Worm (Caenorhabditis elegans) whole organism, midembryonic: ENCODE data around the gene npp-8.

Source experiments
- T22C8.4 ChIP-seq: fragments of 200-800 bp; sonication (Bioruptor generic); IDR thresholded peaks from 2 replicates; pipeline ENCODE4 v1.3.6; 2022; ENCODE audit warnings: missing genetic modification characterization, missing compliant biosample characterization
- cog-1 ChIP-seq: sonication (generic microtip); optimal IDR thresholded peaks from 2 replicates; lab custom pipeline; 2016; ENCODE audit warnings: missing genetic modification characterization, missing compliant biosample characterization
- flt-1 ChIP-seq: fragments of 200-800 bp; sonication (Bioruptor generic); IDR thresholded peaks from 2 replicates; pipeline ENCODE4 v1.3.6; 2022; ENCODE audit warnings: missing genetic modification characterization, missing compliant biosample characterization
- klf-2 ChIP-seq: fragments of 200-800 bp; sonication (Bioruptor generic); conservative IDR thresholded peaks from 2 replicates; pipeline ENCODE4 v1.3.6; 2022; ENCODE audit warnings: missing genetic modification reagents, missing genetic modification characterization, missing compliant biosample characterization
- med-1 ChIP-seq: sonication (generic microtip); optimal IDR thresholded peaks from 2 replicates; lab custom pipeline; 2017; ENCODE audit warnings: missing genetic modification characterization, mild to moderate bottlenecking, missing compliant biosample characterization, antibody characterized with exemption, missing genetic modification reagents; ENCODE audit not compliant: insufficient read depth
- ref-1 ChIP-seq: fragments of 200-800 bp; sonication (Bioruptor generic); conservative IDR thresholded peaks from 2 replicates; pipeline ENCODE4 v1.3.6; 2022; ENCODE audit warnings: missing genetic modification reagents, missing genetic modification characterization, missing compliant biosample characterization
- tab-1 ChIP-seq: fragments of 200-800 bp; sonication (Bioruptor generic); IDR thresholded peaks from 2 replicates; pipeline ENCODE4 v1.3.6; 2022; ENCODE audit warnings: missing genetic modification characterization, missing compliant biosample characterization
- ztf-23 ChIP-seq: fragments of 200-800 bp; sonication (Bioruptor generic); IDR thresholded peaks from 2 replicates; pipeline ENCODE4 v1.3.6; 2022; ENCODE audit warnings: missing genetic modification reagents, missing genetic modification characterization, missing compliant biosample characterization
- ztf-29 ChIP-seq: fragments of 200-800 bp; sonication (Bioruptor generic); IDR thresholded peaks from 2 replicates; pipeline ENCODE4 v1.3.6; 2022; ENCODE audit warnings: missing genetic modification reagents, missing genetic modification characterization, missing compliant biosample characterization

The npp-8 gene

DNA sequence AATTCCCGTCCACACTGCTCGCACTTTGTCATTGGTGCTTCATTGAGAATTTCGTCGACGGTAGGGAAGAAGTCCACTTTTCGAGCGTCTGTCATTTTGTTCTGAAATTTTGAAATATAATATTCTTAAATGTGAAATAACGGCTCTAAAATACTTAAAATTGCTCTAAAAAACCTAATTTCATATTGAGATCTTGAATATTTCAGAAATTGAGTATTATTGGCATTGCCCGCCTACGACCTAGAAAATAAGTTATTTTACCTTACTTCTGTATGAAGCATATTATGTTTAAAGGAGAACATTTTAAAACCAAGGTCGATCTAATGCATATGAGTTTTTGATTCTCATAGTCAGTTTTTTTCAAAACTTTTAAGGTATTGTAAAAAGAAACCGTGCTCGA is 45.5 kb downstream of the npp-8 start, which contains the start of gene C34H4.5:
Gene C34H4.5, minus strand, starts transcription at position 101 of the 400 bp plus-strand sequence.
- TF ChIP-seq cog-1 (tag; lab: Kevin White, UChicago) (no peak), T22C8.4 (GFP tag; lab: Robert Waterston, UW) (no peak), tab-1 (GFP tag; lab: Robert Waterston, UW) (no peak), flt-1 (GFP tag; lab: Robert Waterston, UW) (no peak), med-1 (no peak), ztf-29 (GFP tag; lab: Robert Waterston, UW) (no peak), klf-2 (GFP tag; lab: Robert Waterston, UW) (no peak), ztf-23 (GFP tag; lab: Robert Waterston, UW) (no peak), ref-1 (GFP tag; lab: Robert Waterston, UW) (no peak)

DNA sequence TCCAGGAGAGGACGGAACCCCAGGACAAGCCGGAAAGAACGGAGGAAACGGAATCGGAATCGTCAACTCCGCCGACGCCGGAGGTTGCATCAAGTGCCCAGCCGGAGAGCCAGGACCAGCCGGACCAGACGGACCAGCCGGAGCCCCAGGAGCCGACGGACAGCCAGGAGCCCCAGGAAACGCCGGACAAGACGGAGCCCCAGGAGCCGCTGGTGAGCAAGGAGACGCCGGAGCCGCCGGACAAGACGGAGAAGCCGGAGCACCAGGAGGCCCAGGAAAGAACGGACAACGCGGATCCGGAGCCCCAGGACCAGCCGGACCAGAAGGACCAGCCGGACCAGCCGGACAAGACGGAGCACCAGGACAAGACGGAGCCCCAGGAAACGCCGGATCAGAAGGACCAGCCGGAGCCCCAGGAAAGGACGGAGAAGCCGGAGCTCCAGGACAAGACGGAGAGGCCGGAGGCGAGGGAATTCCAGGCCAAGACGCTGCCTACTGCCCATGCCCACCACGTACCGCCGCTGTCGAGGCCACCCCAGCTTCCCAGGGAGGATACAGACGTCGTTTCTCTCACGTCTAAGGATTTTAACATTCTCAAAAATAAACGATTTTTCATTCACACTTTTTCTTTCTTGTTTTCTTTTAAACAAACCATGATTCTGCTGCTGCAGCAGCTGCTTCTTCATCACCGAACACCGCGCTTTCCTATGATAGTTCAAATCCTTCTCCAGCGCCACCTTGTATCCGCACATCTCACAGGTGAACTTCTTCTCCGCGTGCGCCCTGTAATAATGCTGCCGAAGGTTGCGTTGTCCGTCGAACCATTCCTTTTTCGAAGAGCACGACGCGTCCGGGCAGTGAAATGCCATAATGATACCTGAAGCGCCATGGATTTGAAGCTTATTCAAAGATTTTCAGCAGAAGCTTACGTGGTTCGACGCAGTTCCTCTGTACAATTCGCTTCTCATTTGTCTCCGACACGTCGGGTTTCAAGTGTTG is 46.2 kb downstream of the npp-8 start:
- TF ChIP-seq ztf-23 (GFP tag; lab: Robert Waterston, UW) (no peak), T22C8.4 (GFP tag; lab: Robert Waterston, UW) (no peak), cog-1 (tag; lab: Kevin White, UChicago) (no peak), flt-1 (GFP tag; lab: Robert Waterston, UW) (no peak), ref-1 (GFP tag; lab: Robert Waterston, UW) (no peak), med-1 (no peak), ztf-29 (GFP tag; lab: Robert Waterston, UW) (no peak)

DNA sequence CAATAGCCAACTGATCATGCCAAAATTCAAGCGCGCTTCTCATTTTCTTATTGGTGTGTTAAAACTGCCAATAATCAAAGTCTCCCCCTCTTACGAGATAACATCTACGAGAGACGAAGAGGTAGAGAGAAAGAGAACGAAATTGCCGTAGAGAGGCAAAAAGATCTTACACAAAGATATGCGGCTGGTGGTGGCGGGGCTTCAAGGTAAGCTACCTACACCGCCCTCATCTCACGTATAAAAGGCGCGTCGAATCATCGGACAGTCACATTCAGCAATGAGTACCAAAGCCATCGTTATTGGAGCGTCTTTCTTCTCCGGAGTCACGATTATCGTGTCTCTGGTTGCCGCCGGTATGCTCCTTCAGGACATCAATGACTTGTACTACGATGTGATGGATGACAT is 47.2 kb downstream of the npp-8 start, which contains the start of gene col-107:
Gene col-107, plus strand, starts transcription at position 265 of the 405 bp plus-strand sequence.
- TF ChIP-seq cog-1 (tag; lab: Kevin White, UChicago), result no peak
- TF ChIP-seq T22C8.4 (GFP tag; lab: Robert Waterston, UW), result no peak
- TF ChIP-seq med-1, result no peak
- no peak for TF ChIP-seq ztf-29 (GFP tag; lab: Robert Waterston, UW)
- no peak for TF ChIP-seq flt-1 (GFP tag; lab: Robert Waterston, UW)
- no peak for TF ChIP-seq klf-2 (GFP tag; lab: Robert Waterston, UW)
- no peak for TF ChIP-seq ztf-23 (GFP tag; lab: Robert Waterston, UW)
- no peak for TF ChIP-seq ref-1 (GFP tag; lab: Robert Waterston, UW)
- TF ChIP-seq tab-1 (GFP tag; lab: Robert Waterston, UW), result no peak

DNA sequence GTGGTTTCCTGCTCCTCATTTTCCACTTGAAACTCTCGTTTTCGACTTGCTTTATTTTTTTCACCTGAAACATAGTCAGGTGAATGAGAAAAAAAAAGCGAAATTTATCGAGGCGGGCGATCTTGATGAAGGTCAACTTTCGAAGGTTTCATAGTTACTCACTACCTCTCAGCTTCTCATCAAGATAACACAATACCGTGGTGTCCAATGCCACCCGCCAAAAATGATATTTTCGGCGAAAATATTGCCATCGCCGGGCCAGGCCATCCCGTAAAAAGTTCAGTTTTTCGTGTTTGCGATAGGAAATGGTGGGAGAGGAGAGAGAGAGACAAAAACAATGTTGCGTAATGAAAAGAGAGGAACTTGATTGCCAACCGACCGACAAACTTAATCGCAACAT is 48.5 kb downstream of the npp-8 start:
- TF ChIP-seq ref-1 (GFP tag; lab: Robert Waterston, UW) (no peak), tab-1 (GFP tag; lab: Robert Waterston, UW) (no peak), klf-2 (GFP tag; lab: Robert Waterston, UW) (no peak), ztf-23 (GFP tag; lab: Robert Waterston, UW) (no peak), med-1 (no peak), flt-1 (GFP tag; lab: Robert Waterston, UW) (no peak), T22C8.4 (GFP tag; lab: Robert Waterston, UW) (no peak), cog-1 (tag; lab: Kevin White, UChicago) (no peak), ztf-29 (GFP tag; lab: Robert Waterston, UW) (no peak)

DNA sequence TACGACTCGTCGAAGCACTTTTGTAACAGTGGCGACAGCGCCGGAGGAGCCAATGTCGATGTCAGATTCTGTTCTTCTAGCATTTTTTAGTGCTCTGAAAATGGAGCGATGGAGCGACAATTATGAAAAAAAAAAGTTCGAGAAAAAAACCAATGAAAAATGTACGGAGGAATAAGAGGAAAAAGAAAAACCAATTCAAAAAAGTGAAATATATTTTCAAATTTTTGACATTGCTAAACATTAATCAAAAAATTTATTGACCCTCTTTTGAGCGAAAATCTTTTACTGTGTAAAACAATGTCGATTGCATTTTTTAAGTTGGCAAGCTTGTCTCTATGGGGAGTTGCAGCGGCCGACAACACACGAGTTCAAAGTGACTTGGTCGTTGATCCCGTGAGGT is 59.3 kb downstream of the npp-8 start, which contains the start of gene K03H6.5:
Gene K03H6.5, minus strand, starts transcription at position 101 of the 400 bp plus-strand sequence.
- TF ChIP-seq ztf-29 (GFP tag; lab: Robert Waterston, UW), result no peak
- TF ChIP-seq flt-1 (GFP tag; lab: Robert Waterston, UW), result no peak
- TF ChIP-seq klf-2 (GFP tag; lab: Robert Waterston, UW), result no peak
- TF ChIP-seq ref-1 (GFP tag; lab: Robert Waterston, UW), result no peak
- no peak for TF ChIP-seq cog-1 (tag; lab: Kevin White, UChicago)
- no peak for TF ChIP-seq T22C8.4 (GFP tag; lab: Robert Waterston, UW)
- TF ChIP-seq med-1, result no peak
- TF ChIP-seq ztf-23 (GFP tag; lab: Robert Waterston, UW), result no peak
- no peak for TF ChIP-seq tab-1 (GFP tag; lab: Robert Waterston, UW)

DNA sequence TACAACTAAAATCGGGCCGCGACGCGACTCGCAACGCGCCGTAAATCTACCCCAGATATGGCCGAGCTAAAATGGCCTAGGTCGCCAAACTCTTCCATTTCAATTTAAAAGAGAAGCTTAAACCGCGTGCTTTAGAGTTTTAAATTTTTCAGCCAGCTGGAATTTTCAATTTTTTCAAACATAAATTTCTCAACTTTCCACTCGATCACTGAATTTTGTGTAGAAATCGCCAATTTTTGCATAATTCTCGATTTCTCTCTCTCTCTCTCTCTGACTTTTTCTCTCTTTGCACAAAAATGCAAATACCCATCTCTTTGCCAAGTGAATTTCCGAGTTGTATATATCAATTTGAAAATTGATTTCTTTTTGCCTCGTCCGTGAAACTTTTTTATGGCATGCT is 72.2 kb downstream of the npp-8 start, which contains the start of gene K03H6.1:
Gene K03H6.1, plus strand, starts transcription at position 301 of the 400 bp plus-strand sequence.
- TF ChIP-seq ref-1 (GFP tag; lab: Robert Waterston, UW), result no peak
- TF ChIP-seq med-1, result no peak
- no peak for TF ChIP-seq ztf-29 (GFP tag; lab: Robert Waterston, UW)
- no peak for TF ChIP-seq tab-1 (GFP tag; lab: Robert Waterston, UW)
- no peak for TF ChIP-seq ztf-23 (GFP tag; lab: Robert Waterston, UW)
- no peak for TF ChIP-seq klf-2 (GFP tag; lab: Robert Waterston, UW)
- no peak for TF ChIP-seq flt-1 (GFP tag; lab: Robert Waterston, UW)
- TF ChIP-seq T22C8.4 (GFP tag; lab: Robert Waterston, UW), result no peak
- TF ChIP-seq cog-1 (tag; lab: Kevin White, UChicago), result no peak

DNA sequence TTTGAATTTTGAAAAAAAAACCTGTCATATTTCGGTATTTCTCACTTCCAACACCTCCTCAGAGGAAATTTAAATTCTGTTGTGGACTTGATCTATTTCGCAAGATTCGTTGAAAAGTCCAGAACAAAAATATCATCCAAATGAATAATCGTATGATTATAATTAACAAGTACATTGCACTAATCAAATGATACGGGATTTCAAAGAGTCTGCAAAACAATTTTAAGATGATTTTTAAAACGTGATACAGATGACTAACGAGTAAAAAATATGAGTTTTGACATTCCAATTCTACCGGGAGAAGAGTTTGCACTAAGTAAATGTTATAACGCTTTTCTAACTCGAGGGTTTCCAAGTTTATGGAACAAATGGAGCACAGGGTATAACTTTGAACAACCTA is 73.3 kb downstream of the npp-8 start:
- no peak for TF ChIP-seq T22C8.4 (GFP tag; lab: Robert Waterston, UW)
- TF ChIP-seq cog-1 (tag; lab: Kevin White, UChicago), result no peak
- TF ChIP-seq ref-1 (GFP tag; lab: Robert Waterston, UW), result no peak
- no peak for TF ChIP-seq klf-2 (GFP tag; lab: Robert Waterston, UW)
- no peak for TF ChIP-seq ztf-29 (GFP tag; lab: Robert Waterston, UW)
- no peak for TF ChIP-seq tab-1 (GFP tag; lab: Robert Waterston, UW)
- no peak for TF ChIP-seq ztf-23 (GFP tag; lab: Robert Waterston, UW)
- TF ChIP-seq med-1, result no peak
- no peak for TF ChIP-seq flt-1 (GFP tag; lab: Robert Waterston, UW)

DNA sequence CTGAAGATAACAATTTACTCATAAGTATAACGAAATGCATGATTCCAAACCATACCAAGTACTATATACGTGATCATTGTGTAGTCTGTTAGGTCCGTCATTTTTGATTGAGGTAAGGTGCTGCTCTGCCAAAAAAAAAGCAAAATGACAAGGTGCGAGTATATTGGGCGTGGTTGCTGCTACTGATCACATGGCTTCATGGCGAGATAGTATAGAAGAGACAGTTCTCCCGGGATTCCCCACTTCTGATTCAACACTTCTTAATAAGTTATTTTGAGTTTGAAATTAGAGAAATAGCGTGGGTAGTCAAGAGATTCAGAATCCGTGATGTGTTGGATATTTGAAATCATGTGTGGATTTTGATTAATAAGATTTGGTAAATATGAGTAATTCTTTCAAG is 74.4 kb downstream of the npp-8 start, which contains the start of gene K03H6.4:
Gene K03H6.4, minus strand, starts transcription at position 101 of the 400 bp plus-strand sequence.
- TF ChIP-seq tab-1 (GFP tag; lab: Robert Waterston, UW) (no peak), klf-2 (GFP tag; lab: Robert Waterston, UW) (no peak), cog-1 (tag; lab: Kevin White, UChicago) (no peak), T22C8.4 (GFP tag; lab: Robert Waterston, UW) (no peak), ztf-29 (GFP tag; lab: Robert Waterston, UW) (no peak), flt-1 (GFP tag; lab: Robert Waterston, UW) (no peak), ref-1 (GFP tag; lab: Robert Waterston, UW) (no peak), ztf-23 (GFP tag; lab: Robert Waterston, UW) (no peak), med-1 (no peak)
